Worm (Caenorhabditis elegans) whole organism, L2 larva: ENCODE results near the gene C29F9.6.

ENCODE experiments used
- ama-1 ChIP-seq: fragments of 150-350 bp; optimal IDR thresholded peaks from 2 replicates; lab custom pipeline; 2018; ENCODE audit warnings: inconsistent platforms
- lin-39 ChIP-seq: fragments of 150-350 bp; optimal IDR thresholded peaks from 2 replicates; lab custom pipeline; 2014; ENCODE audit warnings: missing biosample characterization, missing genetic modification reagents, missing genetic modification characterization
- sma-3 ChIP-seq: sonication (generic microtip); optimal IDR thresholded peaks from 2 replicates; lab custom pipeline; 2016; ENCODE audit warnings: missing genetic modification reagents, missing genetic modification characterization, missing compliant biosample characterization
- snpc-4 ChIP-seq: fragments of 150-350 bp; optimal IDR thresholded peaks from 2 replicates; lab custom pipeline; 2014; ENCODE audit warnings: missing biosample characterization, missing genetic modification characterization

- TF ChIP-seq snpc-4 (tag; lab: Kevin White, UChicago) (no peak), lin-39 (no peak), sma-3 (no peak), ama-1 (lab: Kevin White, UChicago) (no peak)
Observed at ce11 chrIII:69652-70051, 45.1 kb upstream of the C29F9.6 start, which contains the start of gene spt-4.
